Fruit fly (Drosophila melanogaster) whole organism, embryonic: ENCODE data around the gene CG11350.

ENCODE experiments used
- Atf6 ChIP-seq: fragments of 200-800 bp; sonication (Bioruptor generic); IDR thresholded peaks from 2 replicates; pipeline ENCODE4 v1.3.6; 2022; ENCODE audit warnings: missing biosample characterization, missing genetic modification characterization
- BtbVII ChIP-seq: fragments of 200-800 bp; sonication (Bioruptor generic); optimal IDR thresholded peaks from 3 replicates; lab custom pipeline; 2017; ENCODE audit warnings: missing biosample characterization, mild to moderate bottlenecking, missing genetic modification characterization
- CG17829 ChIP-seq: fragments of 200-800 bp; optimal IDR thresholded peaks from 2 replicates; lab custom pipeline; 2019; ENCODE audit warnings: missing biosample characterization, mild to moderate bottlenecking, missing genetic modification characterization, moderate library complexity
- CG4360 ChIP-seq: fragments of 200-800 bp; sonication (Bioruptor generic); IDR thresholded peaks from 2 replicates; pipeline ENCODE4 v1.3.6; 2022; ENCODE audit warnings: missing biosample characterization, missing genetic modification characterization
- corto ChIP-seq: fragments of 200-800 bp; sonication (Bioruptor generic); optimal IDR thresholded peaks from 2 replicates; lab custom pipeline; 2016; ENCODE audit warnings: missing biosample characterization, mild to moderate bottlenecking, missing genetic modification characterization, moderate library complexity
- dmrt99B ChIP-seq: fragments of 200-800 bp; sonication (Bioruptor generic); optimal IDR thresholded peaks from 2 replicates; lab custom pipeline; 2018; ENCODE audit warnings: missing biosample characterization, mild to moderate bottlenecking, missing genetic modification characterization, moderate library complexity
- insv ChIP-seq, 2 experiments: fragments of 200-800 bp; sonication (Bioruptor generic); optimal IDR thresholded peaks; 3 replicates each; lab custom pipeline; 2016 to 2018; ENCODE audit warnings: missing biosample characterization in 2 of 2, missing genetic modification characterization in 2 of 2
- sqz ChIP-seq: fragments of 200-800 bp; sonication (Bioruptor generic); optimal IDR thresholded peaks from 3 replicates; lab custom pipeline; 2018; ENCODE audit warnings: missing biosample characterization, mild to moderate bottlenecking, missing genetic modification characterization

DNA sequence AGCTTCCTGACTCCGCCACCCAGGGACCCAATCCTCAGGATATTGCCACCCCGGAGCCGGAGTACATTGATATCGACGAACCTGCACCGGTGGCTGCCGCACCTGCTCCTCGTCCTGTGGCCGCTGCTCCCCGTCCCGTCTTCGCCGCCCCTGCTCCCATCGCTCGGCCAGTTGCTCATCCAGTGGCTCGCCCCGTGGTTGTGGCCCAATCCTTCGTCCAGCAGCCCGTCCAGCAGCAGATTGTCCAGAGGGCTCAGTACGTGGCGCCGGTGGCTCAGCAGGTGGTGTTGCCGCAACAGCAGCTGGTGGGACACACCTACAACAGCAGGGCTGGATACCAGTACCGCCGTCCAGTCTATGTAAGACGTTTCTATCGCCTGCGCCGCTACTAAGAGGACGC, 35.4 kb upstream of the CG11350 start:
- TF ChIP-seq sqz (GFP tag; lab: Kevin White, UChicago) (no peak), CG4360 (GFP tag; lab: Robert Waterston, UW) (no peak), Atf6 (GFP tag; lab: Robert Waterston, UW) (no peak), dmrt99B (tag; lab: Kevin White, UChicago) (no peak), BtbVII (GFP tag; lab: Kevin White, UChicago) (no peak), corto (GFP tag; lab: Kevin White, UChicago) (no peak), CG17829 (tag; lab: Kevin White, UChicago) (no peak), insv (GFP tag; optimal IDR thresholded peaks at IDR 0.05; lab: Kevin White, UChicago) (no peak)
